Fruit fly (Drosophila melanogaster): Measurements from ENCODE around the gene bou.

bou gene

DNA sequence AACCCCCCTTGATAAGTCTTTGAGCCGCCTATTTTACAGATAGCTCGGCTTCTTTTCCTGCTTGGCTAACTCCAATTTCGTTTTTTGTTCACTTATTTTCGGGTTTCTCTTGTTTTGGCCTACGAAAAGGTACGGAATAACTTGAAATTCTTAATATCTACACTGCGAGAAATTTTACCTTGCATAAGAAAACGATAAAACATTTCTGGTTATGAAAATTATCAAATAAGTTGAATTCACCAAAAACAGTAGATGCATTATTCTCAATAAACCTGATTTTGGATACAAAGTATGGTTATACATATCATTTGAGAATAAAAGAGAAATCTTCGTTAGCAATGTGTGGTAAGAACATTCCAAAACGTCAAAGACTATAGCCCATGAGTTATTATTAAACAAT lies 4.2 kb upstream of the bou start (continued):
- TF ChIP-seq grau (tag; optimal IDR thresholded peaks at IDR 0.05) (peak; percentile 50), Sox100B (GFP tag; optimal IDR thresholded peaks at IDR 0.05) (peak; percentile 21), dmrt99B (tag; optimal IDR thresholded peaks at IDR 0.05) (peak; percentile 60), CG2712 (tag; optimal IDR thresholded peaks at IDR 0.05) (peak; percentile 64), Trl (optimal IDR thresholded peaks at IDR 0.05) (peak in 1 of 2 experiments; percentile 55), Trl (GFP tag; optimal IDR thresholded peaks at IDR 0.05) (no peak), CG2120 (GFP tag; optimal IDR thresholded peaks at IDR 0.05) (peak; percentile 45), sna (GFP tag; IDR thresholded peaks at IDR 0.05; ENCODE audit: partially characterized antibody) (no peak), chm (GFP tag; IDR thresholded peaks at IDR 0.05) (no peak), gsb-n (tag; optimal IDR thresholded peaks at IDR 0.05) (peak; percentile 30), CG1024 (GFP tag; IDR thresholded peaks at IDR 0.05) (0 out of 2 replicates have a peak, but pooled peaks have one; percentile 6), ap (GFP tag; IDR thresholded peaks at IDR 0.05) (peak; percentile 27; the same call in 1 of the 2 replicates), Xrp1 (GFP tag; IDR thresholded peaks at IDR 0.05) (peak; percentile 60), jing (GFP tag; optimal IDR thresholded peaks at IDR 0.05) (peak; percentile 3), fd3F (GFP tag; optimal IDR thresholded peaks at IDR 0.05) (peak; percentile 2), Meics (GFP tag; optimal IDR thresholded peaks at IDR 0.05) (peak; percentile 38), NFAT (GFP tag; IDR thresholded peaks at IDR 0.05) (no peak), CG17328 (GFP tag; IDR thresholded peaks at IDR 0.05) (peak; percentile 62; the same call in 1 of the 2 replicates), Sry-β (GFP tag; optimal IDR thresholded peaks at IDR 0.05) (peak; percentile 0), Dll (GFP tag; IDR thresholded peaks at IDR 0.05; ENCODE audit: partially characterized antibody) (no peak), CG6791 (GFP tag; IDR thresholded peaks at IDR 0.05; ENCODE audit: partially characterized antibody) (no peak), Asciz (GFP tag; optimal IDR thresholded peaks at IDR 0.05) (peak; percentile 29), insv (GFP tag; optimal IDR thresholded peaks at IDR 0.05) (no peak), sens (GFP tag) (peak; percentile 75), CG9727 (GFP tag; optimal IDR thresholded peaks at IDR 0.05) (peak; percentile 25), CG1792 (GFP tag; optimal IDR thresholded peaks at IDR 0.05) (peak; percentile 32), chif (GFP tag; optimal IDR thresholded peaks at IDR 0.05) (peak in 1 of 2 experiments; percentile 20), Med (GFP tag) (peak; percentile 81), ind (GFP tag; optimal IDR thresholded peaks at IDR 0.05) (peak; percentile 15), Sry-δ (GFP tag; optimal IDR thresholded peaks at IDR 0.05) (no peak), CG7357 (GFP tag; IDR thresholded peaks at IDR 0.05) (no peak), oc (tag; optimal IDR thresholded peaks at IDR 0.05) (peak; percentile 3), pros (GFP tag; optimal IDR thresholded peaks at IDR 0.05) (peak; percentile 0), ranshi (GFP tag; IDR thresholded peaks at IDR 0.05) (0 out of 2 replicates have a peak, but pooled peaks have one; percentile 16), unpg (GFP tag; optimal IDR thresholded peaks at IDR 0.05) (peak; percentile 68), CG10979 (tag; optimal IDR thresholded peaks at IDR 0.05) (peak; percentile 59), ATbp (GFP tag; optimal IDR thresholded peaks at IDR 0.05) (peak; percentile 25), Fer3 (tag; optimal IDR thresholded peaks at IDR 0.05) (no peak), CG31441 (GFP tag; IDR thresholded peaks at IDR 0.05) (0 out of 2 replicates have a peak, but pooled peaks have one; percentile 12), CG11504 (tag; optimal IDR thresholded peaks at IDR 0.05) (peak; percentile 58), CG4424 (GFP tag; optimal IDR thresholded peaks at IDR 0.05) (peak; percentile 22), zen (tag; optimal IDR thresholded peaks at IDR 0.05) (peak; percentile 25), slbo (GFP tag; IDR thresholded peaks at IDR 0.05) (peak; percentile 39), fd102C (GFP tag; optimal IDR thresholded peaks at IDR 0.05) (no peak), lab (GFP tag; optimal IDR thresholded peaks at IDR 0.05) (peak; percentile 41), CG13424 (tag; optimal IDR thresholded peaks at IDR 0.05) (peak; percentile 19), CG3281 (GFP tag; optimal IDR thresholded peaks at IDR 0.05) (peak; percentile 21), tio (GFP tag; optimal IDR thresholded peaks at IDR 0.05) (peak; percentile 12), CG18262 (tag; optimal IDR thresholded peaks at IDR 0.05) (peak; percentile 66), CG8388 (GFP tag; optimal IDR thresholded peaks at IDR 0.05) (peak; percentile 41)
